ENCODE assay signal across 1 fruit fly cellular context in genomic region chr4:129644-130272, dm6.
TF ChIP-seq lines count a peak whose summit lies in the region.

TSS of gene Ank (minus strand) at chr4:129849.

TF ChIP-seq in whole organism, embryonic, 481 proteins besides CTCF, POLR2A, EP300 and RAD21 (continued from another document):
- TF ChIP-seq Vsx1 (GFP tag; optimal IDR thresholded peaks at IDR 0.05; lab: Kevin White, UChicago), result no peak
- TF ChIP-seq B-H1 (GFP tag; IDR thresholded peaks at IDR 0.05; lab: Robert Waterston, UW), result no peak
- TF ChIP-seq zfh1 (GFP tag; IDR thresholded peaks at IDR 0.05; lab: Robert Waterston, UW), result no peak
- TF ChIP-seq slp2 (GFP tag; optimal IDR thresholded peaks at IDR 0.05; lab: Kevin White, UChicago), result no peak
- TF ChIP-seq MBD-R2 (GFP tag; IDR thresholded peaks at IDR 0.05; lab: Robert Waterston, UW), result no peak
- TF ChIP-seq CG1603 (tag; optimal IDR thresholded peaks at IDR 0.05; lab: Kevin White, UChicago), result peak; percentile 97
- TF ChIP-seq bowl (GFP tag; IDR thresholded peaks at IDR 0.05; lab: Robert Waterston, UW), result no peak
- no peak for TF ChIP-seq sima (GFP tag; optimal IDR thresholded peaks at IDR 0.05; lab: Kevin White, UChicago)
- 0 out of 3 replicates have a peak, but pooled peaks have one; percentile 16 for TF ChIP-seq CG2199 (GFP tag; IDR thresholded peaks at IDR 0.05; lab: Robert Waterston, UW)
- TF ChIP-seq Eip74EF (GFP tag; optimal IDR thresholded peaks at IDR 0.05; lab: Kevin White, UChicago), result no peak
- TF ChIP-seq Med (GFP tag; lab: Kevin White, UChicago), result no peak
- no peak for TF ChIP-seq CG13424 (tag; optimal IDR thresholded peaks at IDR 0.05; lab: Kevin White, UChicago)
- no peak for TF ChIP-seq CG4404 (GFP tag; IDR thresholded peaks at IDR 0.05; lab: Robert Waterston, UW)
- no peak for TF ChIP-seq CG9437 (GFP tag; optimal IDR thresholded peaks at IDR 0.05; lab: Kevin White, UChicago)
- no peak for TF ChIP-seq CG15479 (GFP tag; optimal IDR thresholded peaks at IDR 0.05; lab: Kevin White, UChicago)
- no peak for TF ChIP-seq dpn (GFP tag; optimal IDR thresholded peaks at IDR 0.05; lab: Kevin White, UChicago)
- TF ChIP-seq CG17361 (GFP tag; IDR thresholded peaks at IDR 0.05; lab: Robert Waterston, UW), result 0 out of 3 replicates have a peak, but pooled peaks have one; percentile 13
- TF ChIP-seq run (tag; optimal IDR thresholded peaks at IDR 0.05; lab: Kevin White, UChicago), result no peak
- no peak for TF ChIP-seq gcm (GFP tag; optimal IDR thresholded peaks at IDR 0.05; lab: Kevin White, UChicago)
- no peak for TF ChIP-seq ci (GFP tag; IDR thresholded peaks at IDR 0.05; lab: Robert Waterston, UW)
- TF ChIP-seq nmo (GFP tag; optimal IDR thresholded peaks at IDR 0.05; lab: Kevin White, UChicago), result no peak
- TF ChIP-seq gce (GFP tag; IDR thresholded peaks at IDR 0.05; lab: Robert Waterston, UW), result no peak
- TF ChIP-seq CG11247 (GFP tag; IDR thresholded peaks at IDR 0.05; lab: Robert Waterston, UW), result no peak
